Worm (Caenorhabditis elegans) whole organism, mixed stage, embryonic: ENCODE results near the gene ptr-1.
A peak's percentile ranks its signal among the peaks of the same experiment; 100 is the strongest.

ENCODE experiments used
- M03D4.4 ChIP-seq: sonication (generic microtip); optimal IDR thresholded peaks from 2 replicates; lab custom pipeline; 2017; ENCODE audit warnings: mild to moderate bottlenecking, missing genetic modification characterization, missing compliant biosample characterization
- blmp-1 ChIP-seq: fragments of 150-350 bp; optimal IDR thresholded peaks from 2 replicates; lab custom pipeline; 2014; ENCODE audit warnings: missing biosample characterization, missing genetic modification characterization
- ceh-39 ChIP-seq: fragments of 150-350 bp; optimal IDR thresholded peaks from 2 replicates; lab custom pipeline; 2014; ENCODE audit warnings: missing biosample characterization, missing genetic modification characterization
- ceh-43 ChIP-seq: fragments of 200-800 bp; sonication (Bioruptor generic); optimal IDR thresholded peaks from 2 replicates; lab custom pipeline; 2018; ENCODE audit warnings: mild to moderate bottlenecking, missing genetic modification characterization, moderate library complexity, missing compliant biosample characterization
- ceh-83 ChIP-seq: fragments of 200-800 bp; sonication (Bioruptor generic); optimal IDR thresholded peaks from 2 replicates; lab custom pipeline; 2018; ENCODE audit warnings: mild to moderate bottlenecking, missing genetic modification characterization, missing compliant biosample characterization
- ces-1 ChIP-seq: fragments of 150-350 bp; optimal IDR thresholded peaks from 2 replicates; lab custom pipeline; 2014; ENCODE audit warnings: missing biosample characterization, missing genetic modification reagents, missing genetic modification characterization
- cnd-1 ChIP-seq: fragments of 200-800 bp; sonication (Bioruptor generic); optimal IDR thresholded peaks from 2 replicates; lab custom pipeline; 2018; ENCODE audit warnings: mild to moderate bottlenecking, missing genetic modification characterization, missing compliant biosample characterization
- drap-1 ChIP-seq: fragments of 200-800 bp; sonication (Bioruptor generic); optimal IDR thresholded peaks from 3 replicates; lab custom pipeline; 2018; ENCODE audit warnings: mild to moderate bottlenecking, missing genetic modification characterization, missing compliant biosample characterization
- elt-1 ChIP-seq: sonication (generic microtip); optimal IDR thresholded peaks from 2 replicates; lab custom pipeline; 2017; ENCODE audit warnings: missing genetic modification characterization, mild to moderate bottlenecking, missing compliant biosample characterization, antibody characterized with exemption, moderate library complexity, borderline replicate concordance; ENCODE audit not compliant: insufficient read depth
- flh-1 ChIP-seq: fragments of 200-800 bp; sonication (Bioruptor generic); optimal IDR thresholded peaks from 2 replicates; lab custom pipeline; 2018; ENCODE audit warnings: mild to moderate bottlenecking, missing genetic modification characterization, moderate library complexity, missing compliant biosample characterization
- ham-2 ChIP-seq: fragments of 200-800 bp; sonication (Bioruptor generic); optimal IDR thresholded peaks from 2 replicates; lab custom pipeline; 2018; ENCODE audit warnings: mild to moderate bottlenecking, missing genetic modification characterization, missing compliant biosample characterization
- hlh-1 ChIP-seq: fragments of 150-350 bp; optimal IDR thresholded peaks from 2 replicates; lab custom pipeline; 2014; ENCODE audit warnings: missing biosample characterization, missing genetic modification reagents, missing genetic modification characterization
- lin-13 ChIP-seq: fragments of 150-350 bp; optimal IDR thresholded peaks from 2 replicates; lab custom pipeline; 2014; ENCODE audit warnings: missing biosample characterization, missing genetic modification characterization
- lin-32 ChIP-seq: fragments of 200-800 bp; sonication (Bioruptor generic); optimal IDR thresholded peaks from 2 replicates; lab custom pipeline; 2018; ENCODE audit warnings: mild to moderate bottlenecking, missing genetic modification characterization, missing compliant biosample characterization
- lsy-2 ChIP-seq: fragments of 150-350 bp; optimal IDR thresholded peaks from 2 replicates; lab custom pipeline; 2014; ENCODE audit warnings: missing biosample characterization, missing genetic modification characterization
- mab-5 ChIP-seq: fragments of 150-350 bp; optimal IDR thresholded peaks from 2 replicates; lab custom pipeline; 2014; ENCODE audit warnings: missing biosample characterization, missing genetic modification characterization
- mep-1 ChIP-seq: fragments of 150-350 bp; optimal IDR thresholded peaks from 2 replicates; lab custom pipeline; 2017; ENCODE audit warnings: missing biosample characterization, missing genetic modification reagents, missing genetic modification characterization, inconsistent platforms
- mls-2 ChIP-seq: sonication (generic microtip); optimal IDR thresholded peaks from 2 replicates; lab custom pipeline; 2016; ENCODE audit warnings: mild to moderate bottlenecking, missing genetic modification characterization, moderate library complexity, missing compliant biosample characterization
- nhr-12 ChIP-seq: fragments of 150-350 bp; optimal IDR thresholded peaks from 2 replicates; lab custom pipeline; 2014; ENCODE audit warnings: missing biosample characterization, missing genetic modification characterization
- nhr-237 ChIP-seq: fragments of 150-350 bp; optimal IDR thresholded peaks from 2 replicates; lab custom pipeline; 2014; ENCODE audit warnings: missing biosample characterization, missing genetic modification characterization
- nhr-28 ChIP-seq: fragments of 150-350 bp; optimal IDR thresholded peaks from 2 replicates; lab custom pipeline; 2014; ENCODE audit warnings: missing biosample characterization, missing genetic modification characterization
- nhr-76 ChIP-seq: sonication (generic microtip); optimal IDR thresholded peaks from 2 replicates; lab custom pipeline; 2017; ENCODE audit warnings: missing biosample characterization, missing genetic modification characterization
- sem-2 ChIP-seq: fragments of 200-800 bp; sonication (Bioruptor generic); optimal IDR thresholded peaks from 2 replicates; lab custom pipeline; 2018; ENCODE audit warnings: mild to moderate bottlenecking, missing genetic modification characterization, missing compliant biosample characterization
- snpc-4 ChIP-seq: fragments of 150-350 bp; optimal IDR thresholded peaks from 2 replicates; lab custom pipeline; 2014; ENCODE audit warnings: missing biosample characterization, missing genetic modification characterization
- sptf-1 ChIP-seq: sonication (generic microtip); optimal IDR thresholded peaks from 2 replicates; lab custom pipeline; 2017; ENCODE audit warnings: mild to moderate bottlenecking, missing genetic modification characterization, moderate library complexity, missing compliant biosample characterization
- tbx-8 ChIP-seq: fragments of 200-800 bp; sonication (Bioruptor generic); optimal IDR thresholded peaks from 2 replicates; lab custom pipeline; 2018; ENCODE audit warnings: mild to moderate bottlenecking, missing genetic modification characterization, moderate library complexity, missing compliant biosample characterization
- unc-120 ChIP-seq: sonication (generic microtip); optimal IDR thresholded peaks from 2 replicates; lab custom pipeline; 2017; ENCODE audit warnings: missing genetic modification characterization, missing compliant biosample characterization; ENCODE audit not compliant: poor library complexity, severe bottlenecking
- unc-39 ChIP-seq: fragments of 150-350 bp; optimal IDR thresholded peaks from 2 replicates; lab custom pipeline; 2014; ENCODE audit warnings: missing biosample characterization, missing genetic modification characterization
- unc-62 ChIP-seq: fragments of 150-350 bp; optimal IDR thresholded peaks from 2 replicates; lab custom pipeline; 2014; ENCODE audit warnings: missing biosample characterization, missing genetic modification reagents, missing genetic modification characterization
- zip-8 ChIP-seq: fragments of 150-350 bp; optimal IDR thresholded peaks from 2 replicates; lab custom pipeline; 2014; ENCODE audit warnings: missing biosample characterization, missing genetic modification characterization
- ztf-11 ChIP-seq: fragments of 150-350 bp; optimal IDR thresholded peaks from 2 replicates; lab custom pipeline; 2014; ENCODE audit warnings: missing biosample characterization, missing genetic modification characterization

ptr-1 gene

ce11 chrV:9172989-9173388, 8.5 kb downstream of the ptr-1 start, which contains the start of gene gad-3:
TSS of gene gad-3 (minus strand) at chrV:9173005.
- TF ChIP-seq blmp-1 (tag; lab: Kevin White, UChicago) (no peak), nhr-12 (tag; lab: Kevin White, UChicago) (no peak), hlh-1 (tag; lab: Kevin White, UChicago) (no peak), mab-5 (tag; lab: Kevin White, UChicago) (no peak), flh-1 (GFP tag; lab: Kevin White, UChicago) (no peak), cnd-1 (no peak), mls-2 (tag; lab: Kevin White, UChicago) (no peak), nhr-28 (no peak), zip-8 (no peak), nhr-76 (tag; lab: Kevin White, UChicago) (no peak), lin-13 (tag; lab: Kevin White, UChicago) (no peak), elt-1 (no peak), unc-62 (no peak), ceh-39 (no peak)
- TF ChIP-seq, all 35 proteins: peak for 0

- no peak for TF ChIP-seq mls-2 (tag; lab: Kevin White, UChicago)
- TF ChIP-seq mep-1 (tag; lab: Kevin White, UChicago): no peak
- TF ChIP-seq ces-1 (GFP tag; lab: Kevin White, UChicago): no peak
- no peak for TF ChIP-seq sptf-1 (tag; lab: Kevin White, UChicago)
- TF ChIP-seq nhr-28: no peak
- TF ChIP-seq nhr-237 (tag; lab: Kevin White, UChicago): no peak
- no peak for TF ChIP-seq blmp-1 (tag; lab: Kevin White, UChicago)
- TF ChIP-seq snpc-4 (tag; lab: Kevin White, UChicago): no peak
- TF ChIP-seq unc-39 (tag; lab: Kevin White, UChicago): no peak
- TF ChIP-seq tbx-8: no peak
- no peak for TF ChIP-seq sem-2 (GFP tag; lab: Kevin White, UChicago)
- no peak for TF ChIP-seq drap-1 (GFP tag; lab: Kevin White, UChicago)
- no peak for TF ChIP-seq ceh-39
- no peak for TF ChIP-seq lin-32 (GFP tag; lab: Kevin White, UChicago)
- TF ChIP-seq nhr-76 (tag; lab: Kevin White, UChicago): no peak
- no peak for TF ChIP-seq M03D4.4 (tag; lab: Kevin White, UChicago)
- no peak for TF ChIP-seq ceh-43 (GFP tag; lab: Kevin White, UChicago)
- no peak for TF ChIP-seq ceh-83
These were observed 13.4 kb downstream of the ptr-1 start, which contains the start of gene B0222.11 for ce11 chrV:9168089-9168488. TSS of gene B0222.11 (minus strand) at chrV:9168189.

DNA sequence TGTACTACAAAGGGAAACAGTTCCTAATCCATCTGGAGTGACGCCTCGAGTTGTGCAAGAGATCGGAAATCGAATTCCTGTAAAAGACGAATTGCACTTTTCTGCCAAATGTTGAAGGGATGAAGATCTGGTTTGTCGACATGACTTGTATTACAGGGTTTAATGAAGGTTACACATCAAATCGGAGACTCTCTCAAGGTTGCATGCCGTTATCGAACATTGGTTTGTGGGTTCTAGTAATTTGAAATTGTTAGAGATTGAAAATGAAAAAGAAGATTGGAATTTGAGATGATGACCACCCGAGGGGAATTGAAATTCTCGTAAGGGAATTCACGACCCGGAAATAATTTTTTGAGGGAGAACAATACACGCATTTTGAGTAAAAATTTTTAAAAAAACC, 15.2 kb downstream of the ptr-1 start:
- no peak for TF ChIP-seq cnd-1
- no peak for TF ChIP-seq ces-1 (GFP tag; lab: Kevin White, UChicago)
- TF ChIP-seq ceh-83: no peak
- no peak for TF ChIP-seq ceh-39
- no peak for TF ChIP-seq mab-5 (tag; lab: Kevin White, UChicago)
- no peak for TF ChIP-seq zip-8
- TF ChIP-seq lsy-2 (tag; lab: Kevin White, UChicago): no peak
- TF ChIP-seq flh-1 (GFP tag; lab: Kevin White, UChicago): no peak
- TF ChIP-seq snpc-4 (tag; lab: Kevin White, UChicago): no peak
- no peak for TF ChIP-seq nhr-76 (tag; lab: Kevin White, UChicago)
- no peak for TF ChIP-seq nhr-28
- no peak for TF ChIP-seq sptf-1 (tag; lab: Kevin White, UChicago)

- no peak for TF ChIP-seq elt-1
- TF ChIP-seq ceh-43 (GFP tag; lab: Kevin White, UChicago): no peak
- TF ChIP-seq ham-2 (GFP tag; lab: Kevin White, UChicago): peak; percentile 66
- TF ChIP-seq sptf-1 (tag; lab: Kevin White, UChicago): no peak
- no peak for TF ChIP-seq nhr-237 (tag; lab: Kevin White, UChicago)
- TF ChIP-seq, all 35 proteins: peak for 1
These were observed 16.3 kb downstream of the ptr-1 start, which contains the start of gene col-10 for ce11 chrV:9165073-9165699. TSS of gene col-10 (minus strand) at chrV:9165307.

ce11 chrV:9163897-9164296, 17.6 kb downstream of the ptr-1 start:
- TF ChIP-seq nhr-237 (tag; lab: Kevin White, UChicago) (no peak), ces-1 (GFP tag; lab: Kevin White, UChicago) (no peak), zip-8 (no peak), mab-5 (tag; lab: Kevin White, UChicago) (no peak), nhr-12 (tag; lab: Kevin White, UChicago) (no peak), M03D4.4 (tag; lab: Kevin White, UChicago) (no peak), ztf-11 (no peak), sem-2 (GFP tag; lab: Kevin White, UChicago) (no peak), sptf-1 (tag; lab: Kevin White, UChicago) (no peak), blmp-1 (tag; lab: Kevin White, UChicago) (no peak), nhr-28 (no peak), ceh-39 (no peak), hlh-1 (tag; lab: Kevin White, UChicago) (no peak), lin-32 (GFP tag; lab: Kevin White, UChicago) (no peak), ceh-43 (GFP tag; lab: Kevin White, UChicago) (no peak), unc-120 (tag; lab: Kevin White, UChicago) (no peak), flh-1 (GFP tag; lab: Kevin White, UChicago) (no peak), cnd-1 (no peak)
